Worm (Caenorhabditis elegans): ENCODE measurements around the gene ZK1073.1.

ZK1073.1 gene

ce11 chrX:16091166-16091565 is 37.5 kb downstream of the ZK1073.1 start:
- TF ChIP-seq snpc-4 (tag; optimal IDR thresholded peaks at IDR 0.05) (peak; percentile 69), hmg-11 (tag; optimal IDR thresholded peaks at IDR 0.05) (no peak)

- TF ChIP-seq mdl-1 (tag; optimal IDR thresholded peaks at IDR 0.05) (no peak), elt-2 (tag; optimal IDR thresholded peaks at IDR 0.05) (peak; percentile 2)
These were observed 40.8 kb downstream of the ZK1073.1 start for ce11 chrX:16087842-16088241.

ce11 chrX:16085094-16085493 is 43.6 kb downstream of the ZK1073.1 start, which contains the start of gene C30F2.2:
Gene C30F2.2 (minus strand): TSS chrX:16085215.
- TF ChIP-seq skn-1 (tag; optimal IDR thresholded peaks at IDR 0.05) (no peak), pha-4 (tag; optimal IDR thresholded peaks at IDR 0.05) (peak; percentile 99)

- peak; percentile 79 for TF ChIP-seq pha-4 (tag; optimal IDR thresholded peaks at IDR 0.05)
- no peak for TF ChIP-seq eor-1 (tag; optimal IDR thresholded peaks at IDR 0.05)
- TF ChIP-seq ceh-82 (tag; optimal IDR thresholded peaks at IDR 0.05): no peak
- no peak for TF ChIP-seq ztf-4 (tag; optimal IDR thresholded peaks at IDR 0.05)
- no peak for TF ChIP-seq ama-1 (optimal IDR thresholded peaks at IDR 0.05)
- TF ChIP-seq mml-1 (tag; optimal IDR thresholded peaks at IDR 0.05): no peak
- TF ChIP-seq nhr-43 (tag; optimal IDR thresholded peaks at IDR 0.05; ENCODE audit: poor library complexity, severe bottlenecking): no peak
- no peak for TF ChIP-seq skn-1 (tag; optimal IDR thresholded peaks at IDR 0.05)
These were observed 46.6 kb downstream of the ZK1073.1 start, which contains the start of gene idpp-14 for ce11 chrX:16082024-16082423. Gene idpp-14 (plus strand): TSS chrX:16082347.

ce11 chrX:16078695-16079094 is 50.0 kb downstream of the ZK1073.1 start:
- TF ChIP-seq nhr-25 (tag; optimal IDR thresholded peaks at IDR 0.05) (no peak), nhr-28 (tag; optimal IDR thresholded peaks at IDR 0.05) (no peak), ztf-4 (tag; optimal IDR thresholded peaks at IDR 0.05) (no peak), lin-15B (tag; optimal IDR thresholded peaks at IDR 0.05) (no peak), ztf-11 (tag; optimal IDR thresholded peaks at IDR 0.05) (no peak), snpc-4 (tag; optimal IDR thresholded peaks at IDR 0.05) (no peak), ceh-16 (tag; optimal IDR thresholded peaks at IDR 0.05) (no peak), fos-1 (tag; optimal IDR thresholded peaks at IDR 0.05) (no peak), nhr-67 (tag; optimal IDR thresholded peaks at IDR 0.05) (no peak), tbx-2 (tag; optimal IDR thresholded peaks at IDR 0.05) (no peak), egl-5 (tag; optimal IDR thresholded peaks at IDR 0.05) (no peak), pha-4 (tag; optimal IDR thresholded peaks at IDR 0.05) (no peak), mml-1 (tag; optimal IDR thresholded peaks at IDR 0.05) (no peak)

- no peak for TF ChIP-seq elt-2 (tag; optimal IDR thresholded peaks at IDR 0.05)
- TF ChIP-seq nhr-12 (tag; optimal IDR thresholded peaks at IDR 0.05): no peak
- no peak for TF ChIP-seq nhr-76 (tag; optimal IDR thresholded peaks at IDR 0.05)
- no peak for TF ChIP-seq fos-1 (tag; optimal IDR thresholded peaks at IDR 0.05)
- no peak for TF ChIP-seq pha-4 (tag; optimal IDR thresholded peaks at IDR 0.05)
- no peak for TF ChIP-seq pqm-1 (tag; optimal IDR thresholded peaks at IDR 0.05)
- TF ChIP-seq unc-62 (GFP tag; optimal IDR thresholded peaks at IDR 0.05): no peak
- TF ChIP-seq hmg-11 (tag; optimal IDR thresholded peaks at IDR 0.05): no peak
- TF ChIP-seq ceh-9 (tag; optimal IDR thresholded peaks at IDR 0.05): no peak
- no peak for TF ChIP-seq elt-1 (tag; optimal IDR thresholded peaks at IDR 0.05)
- TF ChIP-seq ztf-11 (tag; optimal IDR thresholded peaks at IDR 0.05): no peak
- TF ChIP-seq mdl-1 (tag; optimal IDR thresholded peaks at IDR 0.05): no peak
- TF ChIP-seq nfya-1 (tag; optimal IDR thresholded peaks at IDR 0.05; ENCODE audit: insufficient read depth): no peak
- TF ChIP-seq lin-39 (tag; optimal IDR thresholded peaks at IDR 0.05): no peak
- no peak for TF ChIP-seq aly-2 (tag; optimal IDR thresholded peaks at IDR 0.05)
- no peak for TF ChIP-seq nhr-43 (tag; optimal IDR thresholded peaks at IDR 0.05; ENCODE audit: poor library complexity, severe bottlenecking)
These were observed 52.2 kb downstream of the ZK1073.1 start, which contains the start of gene C30F2.4 for ce11 chrX:16076470-16076869. Gene C30F2.4 (minus strand): TSS chrX:16076570.

Measured in whole organism, L3 larva.